Worm (Caenorhabditis elegans): ENCODE data around the gene sym-1.

- no peak for TF ChIP-seq lin-39 (tag; optimal IDR thresholded peaks at IDR 0.05)
- TF ChIP-seq sox-4 (tag; optimal IDR thresholded peaks at IDR 0.05) = no peak
- no peak for TF ChIP-seq nhr-237 (tag; optimal IDR thresholded peaks at IDR 0.05)
- TF ChIP-seq nhr-77 (tag; optimal IDR thresholded peaks at IDR 0.05) = no peak
- no peak for TF ChIP-seq mef-2 (tag; optimal IDR thresholded peaks at IDR 0.05)
- no peak for TF ChIP-seq unc-130 (tag; optimal IDR thresholded peaks at IDR 0.05)
- TF ChIP-seq fos-1 (tag; optimal IDR thresholded peaks at IDR 0.05) = no peak
- no peak for TF ChIP-seq nhr-84 (tag; optimal IDR thresholded peaks at IDR 0.05)
- no peak for TF ChIP-seq lir-3 (tag; optimal IDR thresholded peaks at IDR 0.05; ENCODE audit: poor library complexity)
These were observed 38.2 kb upstream of the sym-1 start, which contains the start of gene T24C2.3 for ce11 chrX:14543224-14543623.
